Worm (Caenorhabditis elegans): ENCODE results near the gene Y4C6B.3.

DNA sequence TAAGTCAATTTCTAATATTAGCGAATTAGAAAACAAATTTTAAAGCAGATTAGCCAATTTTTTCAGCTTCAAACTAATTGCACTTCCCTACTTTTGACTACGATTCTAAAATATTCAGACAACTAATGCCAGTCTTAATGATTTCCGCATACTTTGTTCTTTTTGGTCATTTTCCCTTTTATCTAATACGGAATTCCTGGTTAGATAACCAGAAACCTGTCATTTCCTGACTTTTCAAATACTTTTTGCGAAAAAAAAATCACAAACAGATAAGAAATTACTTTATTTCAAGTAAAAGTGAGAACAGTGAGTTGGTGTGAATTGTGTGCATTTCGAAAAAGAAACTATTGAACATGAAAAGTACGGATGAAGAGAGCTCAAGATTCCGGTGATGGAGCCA lies 47.9 kb downstream of the Y4C6B.3 start:
- TF ChIP-seq ama-1 (optimal IDR thresholded peaks at IDR 0.05) (no peak), F13C5.2 (tag; optimal IDR thresholded peaks at IDR 0.05) (no peak), B0310.2 (tag; optimal IDR thresholded peaks at IDR 0.05) (no peak), flt-1 (GFP tag; IDR thresholded peaks at IDR 0.05) (no peak), ets-7 (tag; optimal IDR thresholded peaks at IDR 0.05) (no peak), ceh-36 (tag; optimal IDR thresholded peaks at IDR 0.05) (no peak), tra-4 (tag; optimal IDR thresholded peaks at IDR 0.05) (no peak), ceh-13 (GFP tag; optimal IDR thresholded peaks at IDR 0.05) (no peak), sea-1 (GFP tag; conservative IDR thresholded peaks at IDR 0.05) (no peak), hmbx-1 (tag; optimal IDR thresholded peaks at IDR 0.05) (no peak)

Data from whole organism, early embryonic.